Fruit fly (Drosophila melanogaster): ENCODE results near the gene CG7573.

CG7573 gene

dm6 chr3L:11273444-11274141 lies 38.0 kb upstream of the CG7573 start (continued):
- no peak for TF ChIP-seq Sox102F (GFP tag; optimal IDR thresholded peaks at IDR 0.05)
- TF ChIP-seq chinmo (GFP tag; IDR thresholded peaks at IDR 0.05; ENCODE audit: partially characterized antibody), result no peak
- TF ChIP-seq nau (GFP tag; optimal IDR thresholded peaks at IDR 0.05), result no peak
- no peak for TF ChIP-seq CG31365 (tag; optimal IDR thresholded peaks at IDR 0.05)
- TF ChIP-seq CG18011 (GFP tag; optimal IDR thresholded peaks at IDR 0.05), result no peak
- no peak for TF ChIP-seq dm (GFP tag; optimal IDR thresholded peaks at IDR 0.05)
- peak; percentile 69 for TF ChIP-seq Asciz (GFP tag; optimal IDR thresholded peaks at IDR 0.05)
- no peak for TF ChIP-seq Scr (GFP tag; IDR thresholded peaks at IDR 0.05; ENCODE audit: partially characterized antibody)
- TF ChIP-seq CG7372 (GFP tag; IDR thresholded peaks at IDR 0.05), result no peak
- TF ChIP-seq CG7357 (GFP tag; IDR thresholded peaks at IDR 0.05), result no peak
- TF ChIP-seq ap (GFP tag; IDR thresholded peaks at IDR 0.05), result no peak
- TF ChIP-seq Med (GFP tag), result no peak
- TF ChIP-seq ttk (GFP tag; IDR thresholded peaks at IDR 0.05), result no peak
- no peak for TF ChIP-seq CG14441 (GFP tag; IDR thresholded peaks at IDR 0.05)
- no peak for TF ChIP-seq mam (GFP tag; optimal IDR thresholded peaks at IDR 0.05)
- no peak for TF ChIP-seq hb (GFP tag; IDR thresholded peaks at IDR 0.05; ENCODE audit: partially characterized antibody)
- TF ChIP-seq sima (GFP tag; optimal IDR thresholded peaks at IDR 0.05), result no peak
- TF ChIP-seq Sox100B (GFP tag; optimal IDR thresholded peaks at IDR 0.05), result peak; percentile 48
- TF ChIP-seq gcm (GFP tag; optimal IDR thresholded peaks at IDR 0.05), result peak; percentile 38
- TF ChIP-seq CG6654 (GFP tag; optimal IDR thresholded peaks at IDR 0.05), result no peak
- TF ChIP-seq CG32767 (GFP tag; IDR thresholded peaks at IDR 0.05), result no peak
- peak; percentile 9 for TF ChIP-seq CG12236 (GFP tag; optimal IDR thresholded peaks at IDR 0.05)
- no peak for TF ChIP-seq CG17359 (tag; optimal IDR thresholded peaks at IDR 0.05)
- peak; percentile 58 for TF ChIP-seq CG15696 (tag; optimal IDR thresholded peaks at IDR 0.05)
- TF ChIP-seq tap (tag; optimal IDR thresholded peaks at IDR 0.05), result no peak
- TF ChIP-seq exex (tag; optimal IDR thresholded peaks at IDR 0.05), result peak; percentile 36
- no peak for TF ChIP-seq Hmx (GFP tag; optimal IDR thresholded peaks at IDR 0.05)
- no peak for TF ChIP-seq CG15514 (GFP tag; optimal IDR thresholded peaks at IDR 0.05)
- no peak for TF ChIP-seq ind (GFP tag; optimal IDR thresholded peaks at IDR 0.05)
- TF ChIP-seq ci (GFP tag; IDR thresholded peaks at IDR 0.05), result peak; percentile 42; the same call in 1 of the 3 replicates
- TF ChIP-seq CG15479 (GFP tag; optimal IDR thresholded peaks at IDR 0.05), result peak; percentile 51
- no peak for TF ChIP-seq rib (GFP tag; IDR thresholded peaks at IDR 0.05)
- TF ChIP-seq CG8765 (GFP tag; IDR thresholded peaks at IDR 0.05), result no peak
- TF ChIP-seq gem (tag; optimal IDR thresholded peaks at IDR 0.05), result no peak
- TF ChIP-seq CG4328 (GFP tag; optimal IDR thresholded peaks at IDR 0.05), result no peak
- TF ChIP-seq Dref (GFP tag; IDR thresholded peaks at IDR 0.05), result no peak
- no peak for TF ChIP-seq CG13775 (GFP tag; optimal IDR thresholded peaks at IDR 0.05)
- TF ChIP-seq CG34422 (GFP tag; IDR thresholded peaks at IDR 0.05), result no peak
- TF ChIP-seq disco-r (GFP tag; optimal IDR thresholded peaks at IDR 0.05), result no peak
- no peak for TF ChIP-seq CG6175 (GFP tag; IDR thresholded peaks at IDR 0.05)
- TF ChIP-seq CG2889 (GFP tag; IDR thresholded peaks at IDR 0.05), result no peak
- TF ChIP-seq kni (GFP tag; optimal IDR thresholded peaks at IDR 0.05), result no peak
- no peak for TF ChIP-seq CG17361 (GFP tag; IDR thresholded peaks at IDR 0.05)
- no peak for TF ChIP-seq Dip3 (GFP tag; optimal IDR thresholded peaks at IDR 0.05)
- TF ChIP-seq CG9727 (GFP tag; optimal IDR thresholded peaks at IDR 0.05), result peak; percentile 12
- peak; percentile 14 for TF ChIP-seq mirr (GFP tag; optimal IDR thresholded peaks at IDR 0.05)
- no peak for TF ChIP-seq Neu2 (GFP tag; optimal IDR thresholded peaks at IDR 0.05; ENCODE audit: borderline replicate concordance)
- TF ChIP-seq Side (GFP tag; optimal IDR thresholded peaks at IDR 0.05), result no peak
- no peak for TF ChIP-seq CG18599 (GFP tag; optimal IDR thresholded peaks at IDR 0.05)
- TF ChIP-seq CG12659 (GFP tag; optimal IDR thresholded peaks at IDR 0.05), result no peak

Data from whole organism, embryonic.